Worm (Caenorhabditis elegans) whole organism, L2 larva: Measurements from ENCODE around the gene F35H12.6.

ENCODE experiments used
- ZK546.5 ChIP-seq: sonication (generic microtip); optimal IDR thresholded peaks from 2 replicates; lab custom pipeline; 2017; ENCODE audit warnings: missing biosample characterization, missing genetic modification characterization
- lsy-2 ChIP-seq, 2 experiments: fragments of 150-350 bp in 1 of 2; sonication (generic microtip) in 1 of 2; optimal IDR thresholded peaks; 2 replicates each; lab custom pipeline; 2014 to 2017; ENCODE audit warnings: missing biosample characterization in 2 of 2, missing genetic modification characterization in 2 of 2
- nhr-10 ChIP-seq: sonication (generic microtip); optimal IDR thresholded peaks from 2 replicates; lab custom pipeline; 2017; ENCODE audit warnings: missing biosample characterization, missing genetic modification characterization
- nhr-6 ChIP-seq: fragments of 150-350 bp; optimal IDR thresholded peaks from 2 replicates; lab custom pipeline; 2014; ENCODE audit warnings: missing biosample characterization, missing genetic modification characterization
- sma-9 ChIP-seq, 2 experiments: fragments of 150-350 bp in 1 of 2; sonication (generic microtip) in 1 of 2; optimal IDR thresholded peaks; 2 replicates each; lab custom pipeline; 2014 to 2016; ENCODE audit warnings: missing genetic modification characterization in 2 of 2, mild to moderate bottlenecking in 1 of 2, missing biosample characterization in 1 of 2, missing compliant biosample characterization in 1 of 2, missing genetic modification reagents in 1 of 2, moderate library complexity in 1 of 2
- snpc-4 ChIP-seq: fragments of 150-350 bp; optimal IDR thresholded peaks from 2 replicates; lab custom pipeline; 2014; ENCODE audit warnings: missing biosample characterization, missing genetic modification characterization
- unc-62 ChIP-seq: fragments of 150-350 bp; optimal IDR thresholded peaks from 2 replicates; lab custom pipeline; 2014; ENCODE audit warnings: missing biosample characterization, missing genetic modification reagents, missing genetic modification characterization

- TF ChIP-seq snpc-4 (no peak), nhr-6 (tag; lab: Kevin White, UChicago) (no peak), ZK546.5 (tag; lab: Kevin White, UChicago) (no peak), sma-9 (GFP tag; optimal IDR thresholded peaks at IDR 0.05; lab: Kevin White, UChicago) (no peak), sma-9 (tag; optimal IDR thresholded peaks at IDR 0.05; lab: Kevin White, UChicago) (no peak), nhr-10 (no peak), lsy-2 (tag; optimal IDR thresholded peaks at IDR 0.05; lab: Kevin White, UChicago) (no peak), unc-62 (GFP tag; lab: Kevin White, UChicago) (no peak)
Measured at ce11 chrX:897948-898347, 15.1 kb upstream of the F35H12.6 start, which contains the start of gene mab-7.
